Worm (Caenorhabditis elegans) whole organism, young adult: ENCODE data around the gene M02B7.2.

Experiments
- B0019.2 ChIP-seq: fragments of 200-800 bp; sonication (Bioruptor generic); conservative IDR thresholded peaks from 2 replicates; pipeline ENCODE4 v1.3.6; 2022; ENCODE audit warnings: missing genetic modification reagents, missing genetic modification characterization, missing compliant biosample characterization
- B0336.3 ChIP-seq: fragments of 200-800 bp; sonication (Bioruptor generic); IDR thresholded peaks from 2 replicates; pipeline ENCODE4 v1.3.6; 2022; ENCODE audit warnings: missing genetic modification characterization, missing compliant biosample characterization
- F22D6.2 ChIP-seq: sonication (generic microtip); optimal IDR thresholded peaks from 2 replicates; lab custom pipeline; 2016; ENCODE audit warnings: mild to moderate bottlenecking, missing genetic modification characterization, missing compliant biosample characterization
- F39B2.1 ChIP-seq: fragments of 200-800 bp; sonication (Bioruptor generic); IDR thresholded peaks from 2 replicates; pipeline ENCODE4 v1.3.6; 2022; ENCODE audit warnings: missing genetic modification reagents, missing genetic modification characterization, missing compliant biosample characterization
- ZK185.1 ChIP-seq: sonication (generic microtip); optimal IDR thresholded peaks from 2 replicates; lab custom pipeline; 2016; ENCODE audit warnings: mild to moderate bottlenecking, missing genetic modification characterization, missing compliant biosample characterization; ENCODE audit not compliant: poor library complexity, severe bottlenecking
- athp-1 ChIP-seq: sonication (generic microtip); optimal IDR thresholded peaks from 2 replicates; lab custom pipeline; 2017; ENCODE audit warnings: mild to moderate bottlenecking, missing genetic modification characterization, missing compliant biosample characterization
- attf-3 ChIP-seq: fragments of 200-800 bp; sonication (Bioruptor generic); conservative IDR thresholded peaks from 2 replicates; pipeline ENCODE4 v1.3.6; 2022; ENCODE audit warnings: missing genetic modification reagents, missing genetic modification characterization, missing compliant biosample characterization
- attf-5 ChIP-seq: fragments of 200-800 bp; sonication (Bioruptor generic); optimal IDR thresholded peaks from 2 replicates; lab custom pipeline; 2018; ENCODE audit warnings: mild to moderate bottlenecking, missing genetic modification characterization, missing compliant biosample characterization
- bed-1 ChIP-seq: fragments of 200-800 bp; sonication (Bioruptor generic); IDR thresholded peaks from 2 replicates; pipeline ENCODE4 v1.3.6; 2022; ENCODE audit warnings: missing genetic modification reagents, missing genetic modification characterization, missing compliant biosample characterization
- bed-2 ChIP-seq: fragments of 200-800 bp; sonication (Bioruptor generic); IDR thresholded peaks from 2 replicates; pipeline ENCODE4 v1.3.6; 2022; ENCODE audit warnings: missing genetic modification reagents, missing genetic modification characterization, missing compliant biosample characterization
- ccch-3 ChIP-seq: fragments of 200-800 bp; sonication (Bioruptor generic); optimal IDR thresholded peaks from 2 replicates; lab custom pipeline; 2018; ENCODE audit warnings: mild to moderate bottlenecking, missing genetic modification characterization, missing compliant biosample characterization
- cebp-1 ChIP-seq, 2 experiments: fragments of 200-800 bp in 1 of 2; sonication (Bioruptor generic) in 1 of 2; sonication (generic microtip) in 1 of 2; IDR thresholded peaks in 1 of 2; optimal IDR thresholded peaks in 1 of 2; 2 replicates each; pipeline versions ENCODE4 v1.3.6 to Lab custom; 2017 to 2022; ENCODE audit warnings: missing compliant biosample characterization in 2 of 2, missing genetic modification characterization in 2 of 2, mild to moderate bottlenecking in 1 of 2, missing genetic modification reagents in 1 of 2, moderate library complexity in 1 of 2
- ceh-27 ChIP-seq: fragments of 200-800 bp; sonication (Bioruptor generic); optimal IDR thresholded peaks from 2 replicates; lab custom pipeline; 2018; ENCODE audit warnings: mild to moderate bottlenecking, missing genetic modification characterization, moderate library complexity, missing compliant biosample characterization
- ceh-40 ChIP-seq: fragments of 200-800 bp; sonication (Bioruptor generic); IDR thresholded peaks from 2 replicates; pipeline ENCODE4 v1.3.6; 2022; ENCODE audit warnings: missing genetic modification characterization, missing compliant biosample characterization
- ceh-79 ChIP-seq: sonication (generic microtip); optimal IDR thresholded peaks from 2 replicates; lab custom pipeline; 2017; ENCODE audit warnings: mild to moderate bottlenecking, missing genetic modification characterization, missing compliant biosample characterization
- die-1 ChIP-seq: sonication (generic microtip); optimal IDR thresholded peaks from 2 replicates; lab custom pipeline; 2016; ENCODE audit warnings: missing genotype, mild to moderate bottlenecking, missing genetic modification characterization, missing compliant biosample characterization
- dpff-1 ChIP-seq: sonication (generic microtip); optimal IDR thresholded peaks from 2 replicates; lab custom pipeline; 2017; ENCODE audit warnings: mild to moderate bottlenecking, missing genetic modification characterization, missing compliant biosample characterization
- efl-1 ChIP-seq: fragments of 150-350 bp; optimal IDR thresholded peaks from 2 replicates; lab custom pipeline; 2014; ENCODE audit warnings: missing biosample characterization, missing genetic modification reagents, missing genetic modification characterization
- gei-17 ChIP-seq: fragments of 200-800 bp; sonication (Bioruptor generic); optimal IDR thresholded peaks from 2 replicates; lab custom pipeline; 2018; ENCODE audit warnings: mild to moderate bottlenecking, missing genetic modification characterization, missing compliant biosample characterization
- him-1 ChIP-seq: sonication (generic microtip); optimal IDR thresholded peaks from 2 replicates; lab custom pipeline; 2016; ENCODE audit warnings: missing genotype, missing genetic modification reagents, missing genetic modification characterization, missing compliant biosample characterization
- hmg-1.2 ChIP-seq: fragments of 200-800 bp; sonication (Bioruptor generic); IDR thresholded peaks from 2 replicates; pipeline ENCODE4 v1.3.6; 2022; ENCODE audit warnings: missing genetic modification reagents, missing genetic modification characterization, missing compliant biosample characterization
- hmg-20 ChIP-seq: fragments of 200-800 bp; sonication (Bioruptor generic); IDR thresholded peaks from 2 replicates; pipeline ENCODE4 v1.3.6; 2022; ENCODE audit warnings: missing genetic modification reagents, missing genetic modification characterization, missing compliant biosample characterization
- lag-1 ChIP-seq: fragments of 200-800 bp; sonication (Bioruptor generic); IDR thresholded peaks from 2 replicates; pipeline ENCODE4 v1.3.6; 2022; ENCODE audit warnings: missing genetic modification reagents, missing genetic modification characterization, missing compliant biosample characterization
- let-607 ChIP-seq, 2 experiments: fragments of 200-800 bp in 1 of 2; sonication (Bioruptor generic) in 1 of 2; sonication (generic microtip) in 1 of 2; optimal IDR thresholded peaks; 2 replicates each; lab custom pipeline; 2016 to 2018; ENCODE audit warnings: mild to moderate bottlenecking in 2 of 2, missing compliant biosample characterization in 2 of 2, missing genetic modification characterization in 2 of 2, moderate library complexity in 2 of 2, missing genotype in 1 of 2
- lin-26 ChIP-seq: fragments of 200-800 bp; sonication (Bioruptor generic); IDR thresholded peaks from 2 replicates; pipeline ENCODE4 v1.3.6; 2022; ENCODE audit warnings: missing genetic modification reagents, missing genetic modification characterization, missing compliant biosample characterization
- lin-40 ChIP-seq: sonication (generic microtip); optimal IDR thresholded peaks from 2 replicates; lab custom pipeline; 2016; ENCODE audit warnings: missing genetic modification characterization, mild to moderate bottlenecking, missing compliant biosample characterization, missing genotype, missing genetic modification reagents
- lin-54 ChIP-seq: fragments of 200-800 bp; sonication (Bioruptor generic); optimal IDR thresholded peaks from 2 replicates; lab custom pipeline; 2018; ENCODE audit warnings: mild to moderate bottlenecking, missing genetic modification characterization, missing compliant biosample characterization
- madf-10 ChIP-seq: sonication (generic microtip); optimal IDR thresholded peaks from 2 replicates; lab custom pipeline; 2016; ENCODE audit warnings: mild to moderate bottlenecking, missing genetic modification characterization, missing compliant biosample characterization
- madf-8 ChIP-seq: fragments of 200-800 bp; sonication (Bioruptor generic); conservative IDR thresholded peaks from 2 replicates; pipeline ENCODE4 v1.3.6; 2022; ENCODE audit warnings: missing genetic modification reagents, missing genetic modification characterization, missing compliant biosample characterization
- mel-28 ChIP-seq: sonication (generic microtip); optimal IDR thresholded peaks from 2 replicates; lab custom pipeline; 2016; ENCODE audit warnings: borderline replicate concordance, mild to moderate bottlenecking, missing genetic modification characterization, missing compliant biosample characterization
- mxl-1 ChIP-seq: sonication (generic microtip); optimal IDR thresholded peaks from 2 replicates; lab custom pipeline; 2016; ENCODE audit warnings: missing genetic modification characterization, missing compliant biosample characterization
- nfya-1 ChIP-seq: sonication (generic microtip); optimal IDR thresholded peaks from 2 replicates; lab custom pipeline; 2017; ENCODE audit warnings: antibody characterized with exemption, missing compliant biosample characterization, missing genetic modification characterization, borderline replicate concordance; ENCODE audit not compliant: insufficient read depth
- nhr-120 ChIP-seq: fragments of 200-800 bp; sonication (Bioruptor generic); IDR thresholded peaks from 2 replicates; pipeline ENCODE4 v1.3.6; 2022; ENCODE audit warnings: missing genetic modification characterization, missing compliant biosample characterization
- nhr-80 ChIP-seq: sonication (generic microtip); optimal IDR thresholded peaks from 2 replicates; lab custom pipeline; 2016; ENCODE audit warnings: missing genetic modification characterization, missing compliant biosample characterization
- pha-4 ChIP-seq: fragments of 150-350 bp; sonication (generic microtip); optimal IDR thresholded peaks from 2 replicates; lab custom pipeline; 2014; ENCODE audit warnings: missing biosample characterization, missing genetic modification reagents, missing genetic modification characterization
- sdz-38 ChIP-seq: sonication (generic microtip); optimal IDR thresholded peaks from 2 replicates; lab custom pipeline; 2016; ENCODE audit warnings: missing genotype, missing genetic modification characterization, missing compliant biosample characterization
- snpc-3.4 ChIP-seq: sonication (generic microtip); optimal IDR thresholded peaks from 2 replicates; lab custom pipeline; 2017; ENCODE audit warnings: missing genetic modification characterization, mild to moderate bottlenecking, missing compliant biosample characterization, antibody characterized with exemption, moderate library complexity, missing genotype, missing genetic modification reagents
- somi-1 ChIP-seq: fragments of 200-800 bp; sonication (Bioruptor generic); optimal IDR thresholded peaks from 2 replicates; lab custom pipeline; 2018; ENCODE audit warnings: mild to moderate bottlenecking, missing genetic modification characterization, missing compliant biosample characterization
- ztf-25 ChIP-seq: fragments of 200-800 bp; sonication (Bioruptor generic); IDR thresholded peaks from 2 replicates; pipeline ENCODE4 v1.3.6; 2022; ENCODE audit warnings: missing genetic modification reagents, missing genetic modification characterization, missing compliant biosample characterization

Gene M02B7.2

ce11 chrIV:3820133-3820532, 16.8 kb downstream of the M02B7.2 start:
- TF ChIP-seq somi-1 (GFP tag; lab: Kevin White, UChicago), result no peak
- no peak for TF ChIP-seq ceh-40
- no peak for TF ChIP-seq let-607 (tag; optimal IDR thresholded peaks at IDR 0.05; lab: Kevin White, UChicago)
- no peak for TF ChIP-seq ztf-25
- TF ChIP-seq nfya-1 (tag; lab: Kevin White, UChicago), result no peak
- no peak for TF ChIP-seq snpc-3.4 (tag; lab: Kevin White, UChicago)
- no peak for TF ChIP-seq lin-40 (tag; lab: Kevin White, UChicago)
- no peak for TF ChIP-seq cebp-1 (GFP tag; IDR thresholded peaks at IDR 0.05; lab: Robert Waterston, UW)
- TF ChIP-seq cebp-1 (tag; optimal IDR thresholded peaks at IDR 0.05; lab: Kevin White, UChicago), result no peak
- TF ChIP-seq B0336.3 (GFP tag; lab: Robert Waterston, UW), result no peak
- no peak for TF ChIP-seq attf-3 (GFP tag; lab: Robert Waterston, UW)
- TF ChIP-seq lin-26 (GFP tag; lab: Robert Waterston, UW), result no peak
- no peak for TF ChIP-seq lag-1 (GFP tag; lab: Robert Waterston, UW)
- no peak for TF ChIP-seq ceh-79 (tag; lab: Kevin White, UChicago)

DNA sequence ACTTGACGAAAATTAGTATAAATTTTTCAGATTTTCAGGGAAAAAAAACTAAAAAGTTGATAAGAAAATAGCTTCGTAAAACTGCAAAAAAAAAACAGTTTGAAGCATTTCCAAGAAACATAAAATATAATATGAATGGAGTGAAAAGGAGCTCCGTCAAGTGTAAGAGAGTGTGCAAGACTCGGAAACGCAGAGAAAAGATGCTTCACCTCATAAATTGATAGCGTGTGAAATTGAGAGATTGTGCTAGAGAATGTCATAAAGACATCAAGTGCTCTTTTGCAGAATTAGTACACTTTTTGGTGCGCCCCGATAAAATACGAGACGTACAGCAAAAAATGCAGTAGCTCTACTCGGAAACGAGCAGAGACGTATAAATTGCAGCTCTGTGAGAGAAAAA, 18.2 kb downstream of the M02B7.2 start:
- no peak for TF ChIP-seq mel-28 (tag; lab: Kevin White, UChicago)
- TF ChIP-seq nhr-80 (tag; lab: Kevin White, UChicago), result peak; percentile 59
- TF ChIP-seq hmg-1.2 (GFP tag; lab: Robert Waterston, UW), result peak; percentile 73
- TF ChIP-seq, all 124 proteins: peak for 2

ce11 chrIV:3824720-3825119, 21.3 kb downstream of the M02B7.2 start:
- no peak for TF ChIP-seq F22D6.2
- peak; percentile 49; the same call in 1 of the 2 replicates for TF ChIP-seq hmg-1.2 (GFP tag; lab: Robert Waterston, UW)

DNA sequence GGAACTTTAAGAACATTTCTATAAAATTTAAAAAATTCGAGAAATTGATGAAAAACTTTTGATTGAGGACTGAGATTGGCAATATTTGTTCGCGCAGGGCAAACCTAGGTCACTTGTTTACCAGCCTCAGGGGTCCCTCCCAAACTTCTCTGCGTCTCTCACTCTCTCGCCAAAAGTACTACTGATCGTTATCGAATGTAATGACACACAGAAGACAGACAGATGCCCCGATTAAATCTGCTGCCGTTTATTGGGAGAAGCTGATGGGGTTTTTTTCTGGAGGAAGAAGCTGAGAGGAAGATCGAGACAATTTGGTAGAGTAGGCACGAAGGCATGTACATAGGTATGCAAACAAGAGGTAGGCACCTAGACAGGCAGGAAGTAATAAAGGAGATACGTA, 22.0 kb downstream of the M02B7.2 start:
- TF ChIP-seq attf-3 (GFP tag; lab: Robert Waterston, UW), result no peak
- TF ChIP-seq ztf-25, result no peak
- TF ChIP-seq ceh-40, result no peak
- no peak for TF ChIP-seq ceh-27
- no peak for TF ChIP-seq B0336.3 (GFP tag; lab: Robert Waterston, UW)
- no peak for TF ChIP-seq him-1
- TF ChIP-seq die-1 (tag; lab: Kevin White, UChicago), result no peak
- no peak for TF ChIP-seq gei-17 (GFP tag; lab: Kevin White, UChicago)
- no peak for TF ChIP-seq bed-2
- no peak for TF ChIP-seq lag-1 (GFP tag; lab: Robert Waterston, UW)
- no peak for TF ChIP-seq bed-1 (GFP tag; lab: Robert Waterston, UW)
- TF ChIP-seq F39B2.1 (GFP tag; lab: Robert Waterston, UW), result no peak

DNA sequence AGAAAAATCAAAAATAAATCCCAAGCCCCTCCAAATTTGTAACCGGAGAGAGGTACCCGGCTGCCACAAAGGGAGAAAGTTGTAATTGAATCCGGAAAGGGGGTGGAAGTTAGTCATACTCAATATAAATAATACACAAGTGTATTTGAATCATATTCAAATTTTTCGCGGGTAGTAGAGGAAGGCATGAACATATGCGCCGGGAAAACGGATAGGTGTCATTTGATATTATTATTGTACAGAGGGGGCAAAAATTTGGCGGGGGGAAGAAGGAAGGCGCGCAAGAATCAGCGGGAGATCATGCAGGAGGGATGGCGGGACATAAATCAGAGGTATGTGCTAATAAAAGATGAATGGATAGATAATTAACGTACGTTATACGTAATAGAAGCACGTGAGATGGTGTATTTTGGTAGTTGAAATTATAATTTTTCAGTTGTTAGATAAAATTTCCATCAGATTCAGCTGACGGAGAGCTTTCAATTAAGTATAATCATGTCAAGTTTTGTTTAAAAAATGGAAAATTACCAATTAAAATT, 23.3 kb downstream of the M02B7.2 start, which contains the start of gene F28F9.3:
Gene F28F9.3, plus strand, starts transcription at position 301 of the 539 bp plus-strand sequence.
- TF ChIP-seq madf-10 (tag; lab: Kevin White, UChicago) (no peak), efl-1 (GFP tag; lab: Kevin White, UChicago) (peak; percentile 53)

DNA sequence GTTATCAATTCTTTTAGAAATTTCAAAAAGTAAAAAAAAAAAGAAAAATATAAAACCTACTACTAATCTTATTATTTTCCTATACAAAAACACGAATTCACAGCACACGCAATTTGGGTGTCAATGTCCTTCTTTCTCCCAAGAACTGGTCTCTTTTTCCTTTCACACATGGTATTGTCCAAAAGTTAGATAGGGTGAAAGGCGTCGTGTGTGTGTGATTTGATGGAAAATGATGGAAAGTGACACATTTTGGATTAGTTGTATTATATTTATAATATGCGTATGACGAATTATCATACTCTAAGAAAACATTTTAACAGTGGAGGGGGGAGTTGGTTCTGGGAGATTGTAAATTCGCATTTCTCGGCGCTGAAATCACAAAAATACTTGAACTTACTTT, 24.3 kb downstream of the M02B7.2 start:
- no peak for TF ChIP-seq lin-26 (GFP tag; lab: Robert Waterston, UW)
- TF ChIP-seq ccch-3 (GFP tag; lab: Kevin White, UChicago), result no peak
- TF ChIP-seq pha-4 (tag; lab: Kevin White, UChicago), result no peak
- no peak for TF ChIP-seq athp-1
- no peak for TF ChIP-seq mxl-1 (tag; lab: Kevin White, UChicago)
- TF ChIP-seq B0019.2 (GFP tag; lab: Robert Waterston, UW), result no peak
- no peak for TF ChIP-seq hmg-20 (GFP tag; lab: Robert Waterston, UW)
- TF ChIP-seq sdz-38 (tag; lab: Kevin White, UChicago), result no peak
- TF ChIP-seq madf-8, result no peak
- no peak for TF ChIP-seq him-1
- TF ChIP-seq ZK185.1 (tag; lab: Kevin White, UChicago), result no peak
- TF ChIP-seq ceh-27, result no peak
- no peak for TF ChIP-seq dpff-1 (tag; lab: Kevin White, UChicago)
- TF ChIP-seq lin-54 (GFP tag; lab: Kevin White, UChicago), result no peak
- TF ChIP-seq nhr-120 (GFP tag; lab: Robert Waterston, UW), result no peak
- TF ChIP-seq madf-10 (tag; lab: Kevin White, UChicago), result no peak
- no peak for TF ChIP-seq attf-5
